Worm (Caenorhabditis elegans) whole organism, L1 larva: ENCODE data around the gene F46H6.5.

Source experiments
- dpl-1 ChIP-seq, 3 experiments: fragments of 150-350 bp in 2 of 3; sonication (generic microtip) in 1 of 3; optimal IDR thresholded peaks; 2 replicates each; lab custom pipeline; 2014 to 2017; ENCODE audit warnings: missing biosample characterization in 3 of 3, missing genetic modification characterization in 3 of 3, missing genetic modification reagents in 3 of 3
- hpl-2 ChIP-seq: fragments of 150-350 bp; optimal IDR thresholded peaks from 2 replicates; lab custom pipeline; 2014; ENCODE audit warnings: missing biosample characterization, missing genetic modification reagents, missing genetic modification characterization
- mdl-1 ChIP-seq, 2 experiments: fragments of 150-350 bp; optimal IDR thresholded peaks; 2 replicates each; lab custom pipeline; 2014 to 2017; ENCODE audit warnings: missing biosample characterization in 2 of 2, missing genetic modification characterization in 2 of 2, inconsistent platforms in 1 of 2

DNA sequence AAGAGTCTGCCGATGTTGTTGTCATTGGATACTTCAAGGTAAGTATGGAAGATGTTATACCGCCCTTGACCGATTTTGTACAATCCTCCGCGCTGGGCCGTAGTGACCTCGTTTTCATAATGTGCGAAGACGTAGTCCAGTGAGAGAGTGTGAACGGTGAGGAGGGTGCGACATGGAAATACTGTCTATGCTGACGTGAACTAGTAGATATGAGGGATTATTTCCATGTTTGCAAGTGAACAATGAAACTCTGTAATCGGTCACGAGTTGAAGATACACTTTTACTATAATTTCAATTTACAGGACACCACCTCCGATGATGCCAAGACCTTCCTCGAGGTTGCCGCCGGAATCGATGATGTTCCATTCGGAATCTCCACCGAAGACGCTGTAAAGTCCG lies 32.8 kb upstream of the F46H6.5 start:
- TF ChIP-seq hpl-2 (GFP tag; lab: Kevin White, UChicago) (no peak), dpl-1 (GFP tag; optimal IDR thresholded peaks at IDR 0.05; lab: Kevin White, UChicago) (no peak), mdl-1 (tag; optimal IDR thresholded peaks at IDR 0.05; lab: Kevin White, UChicago) (no peak)
